Fruit fly (Drosophila melanogaster) whole organism, prepupa: ENCODE measurements around the gene Vinc.

ENCODE experiments used
- CG11294 ChIP-seq: fragments of 200-800 bp; sonication (Bioruptor generic); IDR thresholded peaks from 2 replicates; pipeline ENCODE4 v1.3.6; 2022; ENCODE audit warnings: missing biosample characterization, missing genetic modification characterization
- CG11762 ChIP-seq: fragments of 200-800 bp; sonication (Bioruptor generic); optimal IDR thresholded peaks from 3 replicates; lab custom pipeline; 2016; ENCODE audit warnings: missing biosample characterization, missing genetic modification characterization; ENCODE audit not compliant: insufficient read depth
- CG11902 ChIP-seq: fragments of 200-800 bp; sonication (Bioruptor generic); optimal IDR thresholded peaks from 3 replicates; lab custom pipeline; 2016; ENCODE audit warnings: missing biosample characterization, missing genetic modification characterization
- CG3032 ChIP-seq: fragments of 200-800 bp; optimal IDR thresholded peaks from 2 replicates; lab custom pipeline; 2019; ENCODE audit warnings: missing biosample characterization, mild to moderate bottlenecking, missing genetic modification characterization, moderate library complexity
- CG31627 ChIP-seq: fragments of 200-800 bp; sonication (Bioruptor generic); optimal IDR thresholded peaks from 3 replicates; lab custom pipeline; 2016; ENCODE audit warnings: missing biosample characterization, missing genetic modification characterization
- CG32006 ChIP-seq: fragments of 200-800 bp; sonication (Bioruptor generic); optimal IDR thresholded peaks from 3 replicates; lab custom pipeline; 2017; ENCODE audit warnings: missing biosample characterization, mild to moderate bottlenecking, missing genetic modification characterization
- CG3919 ChIP-seq: fragments of 200-800 bp; sonication (Bioruptor generic); optimal IDR thresholded peaks from 3 replicates; lab custom pipeline; 2016; ENCODE audit warnings: missing biosample characterization, missing genetic modification characterization
- CG4318 ChIP-seq: fragments of 200-800 bp; sonication (Bioruptor generic); optimal IDR thresholded peaks from 3 replicates; lab custom pipeline; 2017; ENCODE audit warnings: missing biosample characterization, mild to moderate bottlenecking, missing genetic modification characterization
- CG6163 ChIP-seq: fragments of 200-800 bp; sonication (Bioruptor generic); IDR thresholded peaks from 3 replicates; pipeline ENCODE4 v1.3.6; 2022; ENCODE audit warnings: missing biosample characterization, missing genetic modification characterization
- CG6276 ChIP-seq: fragments of 200-800 bp; sonication (Bioruptor generic); optimal IDR thresholded peaks from 2 replicates; lab custom pipeline; 2017; ENCODE audit warnings: missing biosample characterization, mild to moderate bottlenecking, missing genetic modification characterization
- CG6792 ChIP-seq: fragments of 200-800 bp; sonication (Bioruptor generic); optimal IDR thresholded peaks from 3 replicates; lab custom pipeline; 2016; ENCODE audit warnings: missing biosample characterization, missing genetic modification characterization
- CG6808 ChIP-seq: fragments of 200-800 bp; sonication (Bioruptor generic); optimal IDR thresholded peaks from 3 replicates; lab custom pipeline; 2017; ENCODE audit warnings: missing biosample characterization, missing genetic modification characterization, mild to moderate bottlenecking, moderate library complexity, missing genetic modification reagents
- CG6854 ChIP-seq: fragments of 200-800 bp; sonication (Bioruptor generic); optimal IDR thresholded peaks from 2 replicates; lab custom pipeline; 2017; ENCODE audit warnings: missing biosample characterization, mild to moderate bottlenecking, missing genetic modification characterization
- CG7368 ChIP-seq: fragments of 200-800 bp; sonication (Bioruptor generic); optimal IDR thresholded peaks from 3 replicates; lab custom pipeline; 2016; ENCODE audit warnings: missing biosample characterization, missing genetic modification characterization
- CG8119 ChIP-seq: fragments of 200-800 bp; sonication (Bioruptor generic); IDR thresholded peaks from 3 replicates; pipeline ENCODE4 v1.3.6; 2022; ENCODE audit warnings: missing biosample characterization, missing genetic modification characterization
- CG8319 ChIP-seq: fragments of 200-800 bp; sonication (Bioruptor generic); optimal IDR thresholded peaks from 3 replicates; lab custom pipeline; 2016; ENCODE audit warnings: missing biosample characterization, missing genetic modification characterization
- CG9139 ChIP-seq: fragments of 200-800 bp; sonication (Bioruptor generic); optimal IDR thresholded peaks from 3 replicates; lab custom pipeline; 2017; ENCODE audit warnings: missing biosample characterization, mild to moderate bottlenecking, missing genetic modification characterization
- Eip75B ChIP-seq: fragments of 200-800 bp; sonication (Bioruptor generic); optimal IDR thresholded peaks from 3 replicates; lab custom pipeline; 2016; ENCODE audit warnings: missing biosample characterization, missing genetic modification characterization
- Eip78C ChIP-seq: fragments of 200-800 bp; sonication (Bioruptor generic); peaks from one replicate; lab custom pipeline; 2016; ENCODE audit warnings: missing biosample characterization, missing genetic modification characterization
- Eip93F ChIP-seq: fragments of 200-800 bp; sonication (Bioruptor generic); optimal IDR thresholded peaks from 2 replicates; lab custom pipeline; 2016; ENCODE audit warnings: missing biosample characterization, mild to moderate bottlenecking, missing genetic modification characterization
- Ets21C ChIP-seq: fragments of 200-800 bp; sonication (Bioruptor generic); optimal IDR thresholded peaks from 3 replicates; lab custom pipeline; 2016; ENCODE audit warnings: missing biosample characterization, missing genetic modification characterization
- Ets96B ChIP-seq: fragments of 200-800 bp; optimal IDR thresholded peaks from 2 replicates; lab custom pipeline; 2019; ENCODE audit warnings: missing biosample characterization, mild to moderate bottlenecking, missing genetic modification characterization, moderate library complexity
- Gug ChIP-seq: fragments of 200-800 bp; sonication (Bioruptor generic); IDR thresholded peaks from 2 replicates; pipeline ENCODE4 v1.3.6; 2022; ENCODE audit warnings: missing biosample characterization, missing genetic modification characterization
- Hr38 ChIP-seq: sonication (Bioruptor generic); optimal IDR thresholded peaks from 2 replicates; lab custom pipeline; 2016; ENCODE audit warnings: missing biosample characterization, missing genetic modification characterization
- Hr4 ChIP-seq: fragments of 200-800 bp; sonication (Bioruptor generic); optimal IDR thresholded peaks from 3 replicates; lab custom pipeline; 2016; ENCODE audit warnings: missing biosample characterization, missing genetic modification characterization
- Lpt ChIP-seq: fragments of 200-800 bp; sonication (Bioruptor generic); optimal IDR thresholded peaks from 3 replicates; lab custom pipeline; 2016; ENCODE audit warnings: missing biosample characterization, missing genetic modification characterization
- Met ChIP-seq: fragments of 200-800 bp; sonication (Bioruptor generic); optimal IDR thresholded peaks from 3 replicates; lab custom pipeline; 2016; ENCODE audit warnings: missing biosample characterization, missing genetic modification characterization
- OdsH ChIP-seq: fragments of 200-800 bp; sonication (Bioruptor generic); optimal IDR thresholded peaks from 3 replicates; lab custom pipeline; 2016; ENCODE audit warnings: missing biosample characterization, missing genetic modification characterization
- Sox102F ChIP-seq: fragments of 200-800 bp; sonication (Bioruptor generic); optimal IDR thresholded peaks from 2 replicates; lab custom pipeline; 2016; ENCODE audit warnings: missing biosample characterization, mild to moderate bottlenecking, missing genetic modification characterization
- Sox14 ChIP-seq: fragments of 200-800 bp; sonication (Bioruptor generic); optimal IDR thresholded peaks from 3 replicates; lab custom pipeline; 2016; ENCODE audit warnings: missing biosample characterization, missing genetic modification characterization
- Sox15 ChIP-seq: fragments of 200-800 bp; sonication (Bioruptor generic); optimal IDR thresholded peaks from 3 replicates; lab custom pipeline; 2016; ENCODE audit warnings: missing biosample characterization, missing genetic modification characterization
- achi ChIP-seq: fragments of 200-800 bp; sonication (Bioruptor generic); optimal IDR thresholded peaks from 3 replicates; lab custom pipeline; 2016; ENCODE audit warnings: missing biosample characterization, missing genetic modification characterization
- acj6 ChIP-seq: fragments of 200-800 bp; sonication (Bioruptor generic); optimal IDR thresholded peaks from 3 replicates; lab custom pipeline; 2016; ENCODE audit warnings: missing biosample characterization, missing genetic modification characterization
- cyc ChIP-seq: fragments of 200-800 bp; sonication (Bioruptor generic); optimal IDR thresholded peaks from 3 replicates; lab custom pipeline; 2016; ENCODE audit warnings: missing biosample characterization, missing genetic modification characterization
- dac ChIP-seq: fragments of 200-800 bp; sonication (Bioruptor generic); optimal IDR thresholded peaks from 2 replicates; lab custom pipeline; 2017; ENCODE audit warnings: missing biosample characterization, mild to moderate bottlenecking, missing genetic modification characterization
- dsx ChIP-seq: fragments of 200-800 bp; optimal IDR thresholded peaks from 3 replicates; lab custom pipeline; 2019; ENCODE audit warnings: missing biosample characterization, mild to moderate bottlenecking, missing genetic modification characterization, moderate library complexity; ENCODE audit not compliant: poor library complexity, severe bottlenecking
- eg ChIP-seq: fragments of 200-800 bp; sonication (Bioruptor generic); IDR thresholded peaks from 3 replicates; pipeline ENCODE4 v1.3.6; 2022; ENCODE audit warnings: missing biosample characterization, missing genetic modification characterization
- esn ChIP-seq: fragments of 200-800 bp; sonication (Bioruptor generic); optimal IDR thresholded peaks from 2 replicates; lab custom pipeline; 2016; ENCODE audit warnings: missing biosample characterization, mild to moderate bottlenecking, missing genetic modification characterization, moderate library complexity
- fd59A ChIP-seq: fragments of 200-800 bp; sonication (Bioruptor generic); optimal IDR thresholded peaks from 2 replicates; lab custom pipeline; 2017; ENCODE audit warnings: missing biosample characterization, mild to moderate bottlenecking, missing genetic modification characterization, missing genetic modification reagents
- fd85E ChIP-seq: fragments of 200-800 bp; sonication (Bioruptor generic); optimal IDR thresholded peaks from 3 replicates; lab custom pipeline; 2016; ENCODE audit warnings: missing biosample characterization, missing genetic modification characterization
- pdm3 ChIP-seq: fragments of 200-800 bp; sonication (Bioruptor generic); optimal IDR thresholded peaks from 3 replicates; lab custom pipeline; 2016; ENCODE audit warnings: missing biosample characterization, missing genetic modification characterization
- spab ChIP-seq: fragments of 200-800 bp; sonication (Bioruptor generic); optimal IDR thresholded peaks from 2 replicates; lab custom pipeline; 2017; ENCODE audit warnings: missing biosample characterization, mild to moderate bottlenecking, missing genetic modification characterization, missing genetic modification reagents
- svp ChIP-seq: fragments of 200-800 bp; sonication (Bioruptor generic); peaks from one replicate; lab custom pipeline; 2016; ENCODE audit warnings: missing biosample characterization, missing genetic modification characterization
- topi ChIP-seq: fragments of 200-800 bp; sonication (Bioruptor generic); optimal IDR thresholded peaks from 3 replicates; lab custom pipeline; 2016; ENCODE audit warnings: missing biosample characterization, missing genetic modification characterization
- vri ChIP-seq: fragments of 200-800 bp; sonication (Bioruptor generic); optimal IDR thresholded peaks from 3 replicates; lab custom pipeline; 2016; ENCODE audit warnings: missing biosample characterization, mild to moderate bottlenecking, missing genetic modification characterization

The Vinc gene

DNA sequence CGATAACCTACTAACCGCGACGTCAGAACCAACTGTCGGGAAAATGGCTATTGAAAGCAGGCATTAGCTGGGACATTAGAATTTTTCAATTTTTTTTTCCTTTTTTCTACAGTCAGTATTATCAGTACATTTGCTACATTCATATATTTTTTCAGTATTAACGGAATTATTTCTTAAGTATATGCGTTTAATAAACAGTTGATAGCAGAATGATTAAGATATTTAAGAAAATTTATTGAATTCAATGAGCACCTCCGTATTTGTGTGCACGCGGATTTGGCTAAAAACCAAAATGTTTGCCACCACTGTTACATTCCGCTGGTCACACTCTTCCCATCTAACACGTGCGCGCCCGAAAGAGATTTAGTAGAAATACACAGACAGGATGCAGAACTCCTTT, 40.1 kb upstream of the Vinc start, which contains the start of the genes temp and CG3071 (continued):
- TF ChIP-seq dsx (GFP tag; lab: Kevin White, UChicago) (peak; percentile 16), CG6276 (no peak), Eip93F (GFP tag; lab: Kevin White, UChicago) (no peak), CG6792 (GFP tag; lab: Kevin White, UChicago) (peak; percentile 54), Sox14 (GFP tag; lab: Kevin White, UChicago) (peak; percentile 72), Eip75B (peak; percentile 61), pdm3 (GFP tag; lab: Kevin White, UChicago) (peak; percentile 65), CG6854 (GFP tag; lab: Kevin White, UChicago) (no peak), esn (GFP tag; lab: Kevin White, UChicago) (peak; percentile 72), Lpt (GFP tag; lab: Kevin White, UChicago) (no peak), Hr38 (GFP tag; lab: Kevin White, UChicago) (no peak), Met (GFP tag; lab: Kevin White, UChicago) (peak; percentile 62), Eip78C (GFP tag; lab: Kevin White, UChicago) (peak; percentile 72), CG32006 (peak; percentile 62), CG4318 (GFP tag; lab: Kevin White, UChicago) (no peak), Sox15 (GFP tag; lab: Kevin White, UChicago) (peak; percentile 39), CG11762 (GFP tag; lab: Kevin White, UChicago) (no peak), OdsH (GFP tag; lab: Kevin White, UChicago) (peak; percentile 62)

DNA sequence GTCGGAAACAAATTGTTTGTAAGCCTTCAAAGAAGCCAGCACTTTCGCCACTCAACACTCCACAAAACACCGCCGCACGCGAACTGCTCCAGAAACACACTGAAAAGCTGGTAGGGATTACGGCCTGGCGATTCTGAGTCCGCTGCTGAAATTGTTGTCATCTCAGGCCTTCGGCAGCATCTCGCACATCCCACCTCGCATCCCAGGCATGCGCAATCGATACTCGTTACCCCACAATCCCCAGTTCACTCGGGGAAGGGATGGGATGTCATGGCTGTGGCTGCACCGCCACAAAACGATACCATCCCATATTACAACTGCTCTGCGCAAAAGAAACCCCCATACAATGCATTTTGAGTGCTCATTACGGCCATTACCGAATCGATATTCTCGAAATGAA, 37.4 kb upstream of the Vinc start, which contains the start of gene CG3078:
Gene CG3078 (minus strand): TSS at position 101 of the 400 bp plus-strand sequence.
- TF ChIP-seq CG3919 = no peak
- TF ChIP-seq Hr38 (GFP tag; lab: Kevin White, UChicago) = no peak
- no peak for TF ChIP-seq CG9139 (GFP tag; lab: Kevin White, UChicago)
- no peak for TF ChIP-seq dac (GFP tag; lab: Kevin White, UChicago)
- TF ChIP-seq CG6163 = no peak
- no peak for TF ChIP-seq Eip78C (GFP tag; lab: Kevin White, UChicago)
- no peak for TF ChIP-seq dsx (GFP tag; lab: Kevin White, UChicago)
- TF ChIP-seq CG32006 = no peak
- no peak for TF ChIP-seq CG6854 (GFP tag; lab: Kevin White, UChicago)
- TF ChIP-seq CG11762 (GFP tag; lab: Kevin White, UChicago) = no peak
- no peak for TF ChIP-seq Eip93F (GFP tag; lab: Kevin White, UChicago)
- TF ChIP-seq acj6 (GFP tag; lab: Kevin White, UChicago) = no peak
- TF ChIP-seq achi (GFP tag; lab: Kevin White, UChicago) = no peak
- TF ChIP-seq spab (GFP tag; lab: Kevin White, UChicago) = no peak
- TF ChIP-seq Met (GFP tag; lab: Kevin White, UChicago) = no peak
- TF ChIP-seq CG11294 (GFP tag; lab: Robert Waterston, UW) = no peak
- TF ChIP-seq CG11902 = no peak
- no peak for TF ChIP-seq CG8319 (GFP tag; lab: Kevin White, UChicago)
- no peak for TF ChIP-seq Sox102F (GFP tag; lab: Kevin White, UChicago)

DNA sequence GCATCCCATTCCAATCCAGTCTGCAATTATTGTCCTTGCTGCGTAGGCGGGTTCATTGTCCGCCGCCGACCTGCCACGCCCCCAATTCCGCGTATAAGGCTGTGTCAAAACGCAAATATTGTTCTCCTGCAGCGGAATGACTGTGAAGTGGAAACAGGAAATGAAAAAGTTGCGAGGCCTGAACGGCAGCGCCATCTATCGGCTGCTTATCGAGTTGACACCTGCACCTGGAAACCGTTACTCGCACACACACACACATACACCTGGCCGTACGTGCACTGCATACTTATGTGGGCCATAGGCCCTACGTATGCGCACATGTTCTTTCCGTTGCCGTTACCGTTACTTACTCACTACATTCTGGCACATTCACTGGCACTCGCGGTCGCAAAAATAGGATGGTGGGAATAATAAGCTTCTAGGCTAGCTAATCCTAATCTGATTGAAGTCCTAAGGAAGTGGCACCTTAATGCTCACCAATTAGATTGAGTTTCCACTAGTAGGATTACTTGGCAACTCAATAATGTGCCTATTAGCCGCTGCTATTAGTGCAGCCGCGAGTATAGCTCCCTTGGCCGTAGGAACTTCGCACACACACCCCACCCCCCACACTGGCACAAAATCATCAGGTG, 36.4 kb upstream of the Vinc start:
- TF ChIP-seq CG11902 (no peak), Sox14 (GFP tag; lab: Kevin White, UChicago) (no peak), CG8119 (GFP tag; lab: Robert Waterston, UW) (0 out of 3 replicates have a peak, but pooled peaks have one; percentile 39), Ets96B (tag; lab: Kevin White, UChicago) (peak; percentile 6), CG6808 (GFP tag; lab: Kevin White, UChicago) (peak; percentile 20), cyc (GFP tag; lab: Kevin White, UChicago) (no peak), CG6163 (no peak), Met (GFP tag; lab: Kevin White, UChicago) (no peak), eg (GFP tag; lab: Robert Waterston, UW) (no peak), vri (GFP tag; lab: Kevin White, UChicago) (no peak), CG6854 (GFP tag; lab: Kevin White, UChicago) (no peak), CG32006 (peak; percentile 43), fd59A (GFP tag; lab: Kevin White, UChicago) (peak; percentile 9), CG11762 (GFP tag; lab: Kevin White, UChicago) (no peak), topi (GFP tag; lab: Kevin White, UChicago) (no peak), Eip78C (GFP tag; lab: Kevin White, UChicago) (peak; percentile 61), Gug (no peak), Ets21C (GFP tag; lab: Kevin White, UChicago) (no peak), Hr4 (GFP tag; lab: Kevin White, UChicago) (peak; percentile 19), CG31627 (GFP tag; lab: Kevin White, UChicago) (no peak), OdsH (GFP tag; lab: Kevin White, UChicago) (no peak), CG3032 (tag; lab: Kevin White, UChicago) (no peak), CG3919 (peak; percentile 9), CG7368 (GFP tag; lab: Kevin White, UChicago) (peak; percentile 15), CG8319 (GFP tag; lab: Kevin White, UChicago) (no peak), CG6792 (GFP tag; lab: Kevin White, UChicago) (no peak), fd85E (no peak), svp (GFP tag; lab: Kevin White, UChicago) (no peak)
